Worm (Caenorhabditis elegans) whole organism, L2 larva: ENCODE measurements around the gene Y51A2B.9.

Experiments used
- C34F6.9 ChIP-seq: fragments of 150-350 bp; optimal IDR thresholded peaks from 2 replicates; lab custom pipeline; 2014; ENCODE audit warnings: missing biosample characterization, missing genetic modification characterization
- fos-1 ChIP-seq: fragments of 150-350 bp; optimal IDR thresholded peaks from 2 replicates; lab custom pipeline; 2014; ENCODE audit warnings: missing biosample characterization, missing genetic modification characterization
- lin-11 ChIP-seq: fragments of 150-350 bp; sonication (generic microtip); optimal IDR thresholded peaks from 2 replicates; lab custom pipeline; 2014; ENCODE audit warnings: missing biosample characterization, missing genetic modification characterization, inconsistent platforms, mixed read lengths
- nhr-11 ChIP-seq: fragments of 150-350 bp; optimal IDR thresholded peaks from 2 replicates; lab custom pipeline; 2014; ENCODE audit warnings: missing biosample characterization, missing genetic modification characterization
- ztf-11 ChIP-seq: sonication (generic microtip); optimal IDR thresholded peaks from 2 replicates; lab custom pipeline; 2017; ENCODE audit warnings: missing biosample characterization, missing genetic modification characterization

DNA sequence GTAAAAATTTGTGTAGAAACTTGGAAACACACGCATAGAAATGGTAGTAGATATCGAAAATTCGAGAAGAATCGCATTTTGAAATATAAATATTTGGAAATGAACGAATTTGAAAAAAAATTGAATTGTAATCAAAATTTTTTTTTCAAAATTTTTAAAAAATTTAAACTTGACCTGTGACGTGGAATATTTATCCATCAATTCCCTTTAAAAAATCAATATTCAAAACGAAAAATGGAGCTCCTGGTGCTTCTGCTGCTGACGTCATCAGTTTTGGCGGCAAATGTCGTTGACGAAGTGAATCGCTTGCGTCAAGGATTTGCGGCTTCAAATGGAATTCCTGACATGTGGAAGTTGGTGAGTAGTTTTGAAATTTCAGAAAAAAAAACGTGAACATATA, 6.5 kb downstream of the Y51A2B.9 start, which contains the start of the genes Y51A2B.4 and Y51A2B.5:
- TF ChIP-seq C34F6.9 (no peak), nhr-11 (tag; lab: Kevin White, UChicago) (no peak), fos-1 (no peak), lin-11 (no peak), ztf-11 (tag; lab: Kevin White, UChicago) (no peak)
